Worm (Caenorhabditis elegans) whole organism, mixed stage, embryonic: ENCODE measurements around the gene zip-1.

Experiments
- M03D4.4 ChIP-seq: sonication (generic microtip); optimal IDR thresholded peaks from 2 replicates; lab custom pipeline; 2017; ENCODE audit warnings: mild to moderate bottlenecking, missing genetic modification characterization, missing compliant biosample characterization
- bed-3 ChIP-seq: fragments of 200-800 bp; sonication (Bioruptor generic); optimal IDR thresholded peaks from 3 replicates; lab custom pipeline; 2018; ENCODE audit warnings: mild to moderate bottlenecking, missing genetic modification characterization, moderate library complexity, missing compliant biosample characterization
- blmp-1 ChIP-seq: fragments of 150-350 bp; optimal IDR thresholded peaks from 2 replicates; lab custom pipeline; 2014; ENCODE audit warnings: missing biosample characterization, missing genetic modification characterization
- ceh-43 ChIP-seq: fragments of 200-800 bp; sonication (Bioruptor generic); optimal IDR thresholded peaks from 2 replicates; lab custom pipeline; 2018; ENCODE audit warnings: mild to moderate bottlenecking, missing genetic modification characterization, moderate library complexity, missing compliant biosample characterization
- ceh-83 ChIP-seq: fragments of 200-800 bp; sonication (Bioruptor generic); optimal IDR thresholded peaks from 2 replicates; lab custom pipeline; 2018; ENCODE audit warnings: mild to moderate bottlenecking, missing genetic modification characterization, missing compliant biosample characterization
- cnd-1 ChIP-seq: fragments of 200-800 bp; sonication (Bioruptor generic); optimal IDR thresholded peaks from 2 replicates; lab custom pipeline; 2018; ENCODE audit warnings: mild to moderate bottlenecking, missing genetic modification characterization, missing compliant biosample characterization
- drap-1 ChIP-seq: fragments of 200-800 bp; sonication (Bioruptor generic); optimal IDR thresholded peaks from 3 replicates; lab custom pipeline; 2018; ENCODE audit warnings: mild to moderate bottlenecking, missing genetic modification characterization, missing compliant biosample characterization
- elt-1 ChIP-seq: sonication (generic microtip); optimal IDR thresholded peaks from 2 replicates; lab custom pipeline; 2017; ENCODE audit warnings: missing genetic modification characterization, mild to moderate bottlenecking, missing compliant biosample characterization, antibody characterized with exemption, moderate library complexity, borderline replicate concordance; ENCODE audit not compliant: insufficient read depth
- elt-3 ChIP-seq: fragments of 150-350 bp; optimal IDR thresholded peaks from 2 replicates; lab custom pipeline; 2014; ENCODE audit warnings: missing biosample characterization, missing genetic modification characterization
- flh-1 ChIP-seq: fragments of 200-800 bp; sonication (Bioruptor generic); optimal IDR thresholded peaks from 2 replicates; lab custom pipeline; 2018; ENCODE audit warnings: mild to moderate bottlenecking, missing genetic modification characterization, moderate library complexity, missing compliant biosample characterization
- ham-2 ChIP-seq: fragments of 200-800 bp; sonication (Bioruptor generic); optimal IDR thresholded peaks from 2 replicates; lab custom pipeline; 2018; ENCODE audit warnings: mild to moderate bottlenecking, missing genetic modification characterization, missing compliant biosample characterization
- hlh-1 ChIP-seq: fragments of 150-350 bp; optimal IDR thresholded peaks from 2 replicates; lab custom pipeline; 2014; ENCODE audit warnings: missing biosample characterization, missing genetic modification reagents, missing genetic modification characterization
- lin-13 ChIP-seq: fragments of 150-350 bp; optimal IDR thresholded peaks from 2 replicates; lab custom pipeline; 2014; ENCODE audit warnings: missing biosample characterization, missing genetic modification characterization
- lin-32 ChIP-seq: fragments of 200-800 bp; sonication (Bioruptor generic); optimal IDR thresholded peaks from 2 replicates; lab custom pipeline; 2018; ENCODE audit warnings: mild to moderate bottlenecking, missing genetic modification characterization, missing compliant biosample characterization
- lsy-2 ChIP-seq: fragments of 150-350 bp; optimal IDR thresholded peaks from 2 replicates; lab custom pipeline; 2014; ENCODE audit warnings: missing biosample characterization, missing genetic modification characterization
- mab-5 ChIP-seq: fragments of 150-350 bp; optimal IDR thresholded peaks from 2 replicates; lab custom pipeline; 2014; ENCODE audit warnings: missing biosample characterization, missing genetic modification characterization
- mep-1 ChIP-seq: fragments of 150-350 bp; optimal IDR thresholded peaks from 2 replicates; lab custom pipeline; 2017; ENCODE audit warnings: missing biosample characterization, missing genetic modification reagents, missing genetic modification characterization, inconsistent platforms
- mls-2 ChIP-seq: sonication (generic microtip); optimal IDR thresholded peaks from 2 replicates; lab custom pipeline; 2016; ENCODE audit warnings: mild to moderate bottlenecking, missing genetic modification characterization, moderate library complexity, missing compliant biosample characterization
- nhr-12 ChIP-seq: fragments of 150-350 bp; optimal IDR thresholded peaks from 2 replicates; lab custom pipeline; 2014; ENCODE audit warnings: missing biosample characterization, missing genetic modification characterization
- nhr-2 ChIP-seq: fragments of 150-350 bp; optimal IDR thresholded peaks from 2 replicates; lab custom pipeline; 2014; ENCODE audit warnings: missing biosample characterization, missing genetic modification characterization
- nhr-237 ChIP-seq: fragments of 150-350 bp; optimal IDR thresholded peaks from 2 replicates; lab custom pipeline; 2014; ENCODE audit warnings: missing biosample characterization, missing genetic modification characterization
- nhr-76 ChIP-seq: sonication (generic microtip); optimal IDR thresholded peaks from 2 replicates; lab custom pipeline; 2017; ENCODE audit warnings: missing biosample characterization, missing genetic modification characterization
- pha-4 ChIP-seq: fragments of 150-350 bp; optimal IDR thresholded peaks from 2 replicates; lab custom pipeline; 2018; ENCODE audit warnings: missing biosample characterization, missing genetic modification reagents, missing genetic modification characterization
- sem-2 ChIP-seq: fragments of 200-800 bp; sonication (Bioruptor generic); optimal IDR thresholded peaks from 2 replicates; lab custom pipeline; 2018; ENCODE audit warnings: mild to moderate bottlenecking, missing genetic modification characterization, missing compliant biosample characterization
- snpc-4 ChIP-seq: fragments of 150-350 bp; optimal IDR thresholded peaks from 2 replicates; lab custom pipeline; 2014; ENCODE audit warnings: missing biosample characterization, missing genetic modification characterization
- sptf-1 ChIP-seq: sonication (generic microtip); optimal IDR thresholded peaks from 2 replicates; lab custom pipeline; 2017; ENCODE audit warnings: mild to moderate bottlenecking, missing genetic modification characterization, moderate library complexity, missing compliant biosample characterization
- tbx-8 ChIP-seq: fragments of 200-800 bp; sonication (Bioruptor generic); optimal IDR thresholded peaks from 2 replicates; lab custom pipeline; 2018; ENCODE audit warnings: mild to moderate bottlenecking, missing genetic modification characterization, moderate library complexity, missing compliant biosample characterization
- unc-120 ChIP-seq: sonication (generic microtip); optimal IDR thresholded peaks from 2 replicates; lab custom pipeline; 2017; ENCODE audit warnings: missing genetic modification characterization, missing compliant biosample characterization; ENCODE audit not compliant: poor library complexity, severe bottlenecking
- unc-39 ChIP-seq: fragments of 150-350 bp; optimal IDR thresholded peaks from 2 replicates; lab custom pipeline; 2014; ENCODE audit warnings: missing biosample characterization, missing genetic modification characterization
- unc-62 ChIP-seq: fragments of 150-350 bp; optimal IDR thresholded peaks from 2 replicates; lab custom pipeline; 2014; ENCODE audit warnings: missing biosample characterization, missing genetic modification reagents, missing genetic modification characterization
- zip-8 ChIP-seq: fragments of 150-350 bp; optimal IDR thresholded peaks from 2 replicates; lab custom pipeline; 2014; ENCODE audit warnings: missing biosample characterization, missing genetic modification characterization
- ztf-11 ChIP-seq: fragments of 150-350 bp; optimal IDR thresholded peaks from 2 replicates; lab custom pipeline; 2014; ENCODE audit warnings: missing biosample characterization, missing genetic modification characterization

The zip-1 gene

DNA sequence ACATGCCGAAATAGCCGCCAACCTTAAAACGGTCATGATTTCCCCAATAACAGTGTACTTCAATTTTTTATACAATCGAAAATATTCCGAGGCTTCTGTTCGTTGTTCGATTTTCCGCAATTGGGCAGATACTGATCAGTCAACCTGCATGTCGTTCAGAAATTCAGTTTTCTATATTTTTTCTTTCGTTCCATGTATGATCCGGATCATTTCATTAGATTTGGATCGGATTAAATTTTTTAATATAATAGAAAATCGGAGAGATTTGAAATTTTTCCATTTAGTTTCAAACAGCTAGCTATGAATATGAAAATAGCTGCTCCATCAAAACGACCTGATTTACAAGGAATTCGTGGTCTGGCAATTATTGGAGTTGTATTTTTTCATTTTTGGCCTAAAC lies 18.4 kb upstream of the zip-1 start, which contains the start of gene Y75B8A.37:
TSS of gene Y75B8A.37 (plus strand) at position 301 of the 400 bp plus-strand sequence.
- TF ChIP-seq lsy-2 (no peak), unc-120 (tag; lab: Kevin White, UChicago) (no peak), nhr-237 (tag; lab: Kevin White, UChicago) (no peak), hlh-1 (tag; lab: Kevin White, UChicago) (no peak), mep-1 (tag; lab: Kevin White, UChicago) (no peak), zip-8 (tag; lab: Kevin White, UChicago) (no peak), blmp-1 (tag; lab: Kevin White, UChicago) (no peak), drap-1 (GFP tag; lab: Kevin White, UChicago) (no peak), mab-5 (no peak), lin-32 (GFP tag; lab: Kevin White, UChicago) (no peak), mls-2 (no peak), nhr-76 (no peak), elt-1 (no peak), nhr-2 (tag; lab: Kevin White, UChicago) (no peak), bed-3 (GFP tag; lab: Kevin White, UChicago) (no peak), sem-2 (GFP tag; lab: Kevin White, UChicago) (no peak), flh-1 (no peak)

DNA sequence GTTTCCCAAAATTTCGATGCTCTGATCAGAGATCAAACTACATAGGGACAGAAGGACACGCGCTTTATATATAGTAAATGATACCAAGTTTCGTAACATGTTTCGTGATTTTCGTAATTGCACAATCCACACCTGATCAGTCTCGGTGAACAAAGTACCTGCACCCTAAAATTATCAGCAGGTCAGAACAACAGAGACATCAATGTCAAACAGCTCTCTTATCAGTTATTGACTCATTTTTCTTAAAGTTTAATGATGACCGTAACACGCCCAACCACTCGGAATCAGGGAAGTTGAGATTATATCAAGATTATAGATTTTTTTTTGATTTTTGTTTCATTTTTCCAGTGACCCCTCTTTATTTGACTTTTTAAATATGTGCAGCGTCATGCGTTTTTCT lies 16.1 kb upstream of the zip-1 start:
- TF ChIP-seq lin-13 (tag; lab: Kevin White, UChicago) (no peak), unc-39 (no peak), cnd-1 (tag; lab: Kevin White, UChicago) (no peak), ceh-83 (GFP tag; lab: Kevin White, UChicago) (no peak), M03D4.4 (tag; lab: Kevin White, UChicago) (no peak), hlh-1 (tag; lab: Kevin White, UChicago) (no peak), pha-4 (no peak), lsy-2 (no peak), bed-3 (GFP tag; lab: Kevin White, UChicago) (no peak), drap-1 (GFP tag; lab: Kevin White, UChicago) (no peak), ham-2 (GFP tag; lab: Kevin White, UChicago) (no peak), mls-2 (no peak), flh-1 (no peak), mab-5 (no peak)

DNA sequence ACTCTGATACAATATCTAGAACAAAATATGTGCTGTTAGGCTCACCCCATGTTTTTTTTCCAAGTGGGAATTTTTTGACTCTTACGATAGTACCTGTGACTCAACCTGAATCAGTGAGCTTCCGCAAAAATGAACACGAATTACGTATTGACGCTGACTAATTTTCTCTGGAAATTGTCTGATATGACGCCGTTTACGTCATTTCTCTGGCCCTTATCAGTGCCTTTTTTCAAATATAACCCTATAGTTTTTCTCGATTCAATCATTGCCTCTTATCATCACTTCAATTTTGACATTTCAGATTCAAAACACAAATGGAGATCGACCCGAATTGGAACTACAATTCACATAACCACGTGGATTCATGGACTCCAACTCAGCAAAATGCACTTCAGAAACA lies 14.8 kb upstream of the zip-1 start, which contains the start of gene Y75B8A.28:
TSS of gene Y75B8A.28 (plus strand) at position 296 of the 400 bp plus-strand sequence.
- TF ChIP-seq cnd-1 (tag; lab: Kevin White, UChicago) (no peak), unc-62 (GFP tag; lab: Kevin White, UChicago) (no peak), zip-8 (tag; lab: Kevin White, UChicago) (no peak), ztf-11 (tag; lab: Kevin White, UChicago) (no peak), snpc-4 (no peak), mep-1 (tag; lab: Kevin White, UChicago) (no peak), M03D4.4 (tag; lab: Kevin White, UChicago) (no peak), flh-1 (no peak), bed-3 (GFP tag; lab: Kevin White, UChicago) (no peak), elt-3 (tag; lab: Kevin White, UChicago) (no peak), mab-5 (no peak), mls-2 (no peak), blmp-1 (tag; lab: Kevin White, UChicago) (no peak), nhr-12 (tag; lab: Kevin White, UChicago) (no peak), ham-2 (GFP tag; lab: Kevin White, UChicago) (no peak)

DNA sequence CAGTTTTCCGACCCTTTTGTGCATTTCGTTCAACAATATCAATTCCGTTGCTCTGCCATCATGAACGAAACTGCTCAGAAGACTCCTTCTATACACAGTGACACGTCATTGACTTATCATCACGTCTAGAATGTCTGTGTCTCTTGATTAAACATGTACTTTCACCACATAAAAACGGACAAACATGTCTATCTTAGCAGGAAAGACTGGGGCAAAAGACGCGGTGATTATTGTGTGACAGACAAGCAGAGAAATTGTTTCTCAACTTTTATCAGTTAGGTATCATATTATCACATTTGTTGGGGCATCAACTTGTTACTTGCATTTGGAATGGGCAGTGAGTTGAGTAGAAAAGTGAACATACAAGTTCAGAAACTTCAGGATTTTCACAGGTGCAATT lies 8.3 kb upstream of the zip-1 start:
- no peak for TF ChIP-seq ceh-43 (GFP tag; lab: Kevin White, UChicago)
- TF ChIP-seq flh-1: no peak
- no peak for TF ChIP-seq sptf-1
- no peak for TF ChIP-seq mab-5
- no peak for TF ChIP-seq M03D4.4 (tag; lab: Kevin White, UChicago)
- no peak for TF ChIP-seq lsy-2
- no peak for TF ChIP-seq snpc-4
- TF ChIP-seq elt-1: no peak
- TF ChIP-seq drap-1 (GFP tag; lab: Kevin White, UChicago): no peak
- TF ChIP-seq tbx-8 (GFP tag; lab: Kevin White, UChicago): no peak
- TF ChIP-seq zip-8 (tag; lab: Kevin White, UChicago): no peak
- no peak for TF ChIP-seq nhr-12 (tag; lab: Kevin White, UChicago)
- TF ChIP-seq cnd-1 (tag; lab: Kevin White, UChicago): no peak
- TF ChIP-seq ham-2 (GFP tag; lab: Kevin White, UChicago): no peak
- no peak for TF ChIP-seq elt-3 (tag; lab: Kevin White, UChicago)
- TF ChIP-seq sem-2 (GFP tag; lab: Kevin White, UChicago): no peak
- TF ChIP-seq mep-1 (tag; lab: Kevin White, UChicago): no peak
- TF ChIP-seq, all 35 proteins: peak for 0
